Worm (Caenorhabditis elegans) whole organism, young adult: ENCODE measurements around the gene glb-23.

Experiments
- B0019.2 ChIP-seq: fragments of 200-800 bp; sonication (Bioruptor generic); conservative IDR thresholded peaks from 2 replicates; pipeline ENCODE4 v1.3.6; 2022; ENCODE audit warnings: missing genetic modification reagents, missing genetic modification characterization, missing compliant biosample characterization
- B0261.1 ChIP-seq: sonication (generic microtip); optimal IDR thresholded peaks from 2 replicates; lab custom pipeline; 2016; ENCODE audit warnings: mild to moderate bottlenecking, missing genetic modification characterization, moderate library complexity, missing compliant biosample characterization
- F23B12.7 ChIP-seq: sonication (generic microtip); optimal IDR thresholded peaks from 2 replicates; lab custom pipeline; 2017; ENCODE audit warnings: missing genetic modification characterization, mild to moderate bottlenecking, missing compliant biosample characterization, antibody characterized with exemption, moderate library complexity; ENCODE audit not compliant: insufficient read depth
- F39B2.1 ChIP-seq: fragments of 200-800 bp; sonication (Bioruptor generic); IDR thresholded peaks from 2 replicates; pipeline ENCODE4 v1.3.6; 2022; ENCODE audit warnings: missing genetic modification reagents, missing genetic modification characterization, missing compliant biosample characterization
- F57C9.4 ChIP-seq: sonication (generic microtip); optimal IDR thresholded peaks from 2 replicates; lab custom pipeline; 2017; ENCODE audit warnings: mild to moderate bottlenecking, missing genetic modification characterization, missing compliant biosample characterization
- Y53F4B.3 ChIP-seq: fragments of 200-800 bp; sonication (Bioruptor generic); IDR thresholded peaks from 2 replicates; pipeline ENCODE4 v1.3.6; 2022; ENCODE audit warnings: missing genetic modification reagents, missing genetic modification characterization, missing compliant biosample characterization
- Y95B8A.8 ChIP-seq: fragments of 200-800 bp; sonication (Bioruptor generic); IDR thresholded peaks from 2 replicates; pipeline ENCODE4 v1.3.6; 2022; ENCODE audit warnings: missing genetic modification reagents, missing genetic modification characterization, missing compliant biosample characterization
- akir-1 ChIP-seq: fragments of 200-800 bp; sonication (Bioruptor generic); optimal IDR thresholded peaks from 2 replicates; lab custom pipeline; 2018; ENCODE audit warnings: mild to moderate bottlenecking, missing genetic modification characterization, moderate library complexity, missing compliant biosample characterization
- ama-1 ChIP-seq, 3 experiments: fragments of 150-350 bp in 1 of 3; sonication (generic microtip) in 2 of 3; optimal IDR thresholded peaks; 2 replicates each; lab custom pipeline; 2014 to 2018; ENCODE audit warnings: missing biosample characterization in 2 of 3, missing genetic modification characterization in 2 of 3, missing genetic modification reagents in 2 of 3
- aptf-2 ChIP-seq: fragments of 200-800 bp; sonication (Bioruptor generic); conservative IDR thresholded peaks from 2 replicates; pipeline ENCODE4 v1.3.6; 2022; ENCODE audit warnings: missing genetic modification reagents, missing genetic modification characterization, missing compliant biosample characterization
- attf-5 ChIP-seq: fragments of 200-800 bp; sonication (Bioruptor generic); optimal IDR thresholded peaks from 2 replicates; lab custom pipeline; 2018; ENCODE audit warnings: mild to moderate bottlenecking, missing genetic modification characterization, missing compliant biosample characterization
- cebp-1 ChIP-seq, 2 experiments: fragments of 200-800 bp in 1 of 2; sonication (Bioruptor generic) in 1 of 2; sonication (generic microtip) in 1 of 2; IDR thresholded peaks in 1 of 2; optimal IDR thresholded peaks in 1 of 2; 2 replicates each; pipeline versions ENCODE4 v1.3.6 to Lab custom; 2017 to 2022; ENCODE audit warnings: missing compliant biosample characterization in 2 of 2, missing genetic modification characterization in 2 of 2, mild to moderate bottlenecking in 1 of 2, missing genetic modification reagents in 1 of 2, moderate library complexity in 1 of 2
- ceh-40 ChIP-seq: fragments of 200-800 bp; sonication (Bioruptor generic); IDR thresholded peaks from 2 replicates; pipeline ENCODE4 v1.3.6; 2022; ENCODE audit warnings: missing genetic modification characterization, missing compliant biosample characterization
- die-1 ChIP-seq: sonication (generic microtip); optimal IDR thresholded peaks from 2 replicates; lab custom pipeline; 2016; ENCODE audit warnings: missing genotype, mild to moderate bottlenecking, missing genetic modification characterization, missing compliant biosample characterization
- dpff-1 ChIP-seq: sonication (generic microtip); optimal IDR thresholded peaks from 2 replicates; lab custom pipeline; 2017; ENCODE audit warnings: mild to moderate bottlenecking, missing genetic modification characterization, missing compliant biosample characterization
- egrh-3 ChIP-seq: fragments of 200-800 bp; sonication (Bioruptor generic); IDR thresholded peaks from 2 replicates; pipeline ENCODE4 v1.3.6; 2022; ENCODE audit warnings: missing genetic modification reagents, missing genetic modification characterization, missing compliant biosample characterization
- hlh-12 ChIP-seq: sonication (generic microtip); optimal IDR thresholded peaks from 2 replicates; lab custom pipeline; 2016; ENCODE audit warnings: missing genetic modification characterization, missing compliant biosample characterization
- hmg-20 ChIP-seq: fragments of 200-800 bp; sonication (Bioruptor generic); IDR thresholded peaks from 2 replicates; pipeline ENCODE4 v1.3.6; 2022; ENCODE audit warnings: missing genetic modification reagents, missing genetic modification characterization, missing compliant biosample characterization
- hrde-1 ChIP-seq: sonication (generic microtip); optimal IDR thresholded peaks from 2 replicates; lab custom pipeline; 2016; ENCODE audit warnings: missing genetic modification characterization, mild to moderate bottlenecking, missing compliant biosample characterization, moderate library complexity, missing genotype, missing genetic modification reagents, borderline replicate concordance
- let-607 ChIP-seq, 2 experiments: fragments of 200-800 bp in 1 of 2; sonication (Bioruptor generic) in 1 of 2; sonication (generic microtip) in 1 of 2; optimal IDR thresholded peaks; 2 replicates each; lab custom pipeline; 2016 to 2018; ENCODE audit warnings: mild to moderate bottlenecking in 2 of 2, missing compliant biosample characterization in 2 of 2, missing genetic modification characterization in 2 of 2, moderate library complexity in 2 of 2, missing genotype in 1 of 2
- lin-35 ChIP-seq, 3 experiments: fragments of 150-350 bp in 2 of 3; sonication (generic microtip) in 1 of 3; optimal IDR thresholded peaks; 2 replicates each; lab custom pipeline; 2014 to 2018; ENCODE audit warnings: missing biosample characterization in 3 of 3, missing genetic modification characterization in 3 of 3, missing genetic modification reagents in 3 of 3
- madf-3 ChIP-seq: fragments of 200-800 bp; sonication (Bioruptor generic); IDR thresholded peaks from 2 replicates; pipeline ENCODE4 v1.3.6; 2022; ENCODE audit warnings: missing genetic modification reagents, missing genetic modification characterization, missing compliant biosample characterization
- nfya-1 ChIP-seq: sonication (generic microtip); optimal IDR thresholded peaks from 2 replicates; lab custom pipeline; 2017; ENCODE audit warnings: antibody characterized with exemption, missing compliant biosample characterization, missing genetic modification characterization, borderline replicate concordance; ENCODE audit not compliant: insufficient read depth
- nfyb-1 ChIP-seq: fragments of 200-800 bp; sonication (Bioruptor generic); IDR thresholded peaks from 2 replicates; pipeline ENCODE4 v1.3.6; 2022; ENCODE audit warnings: missing genetic modification reagents, missing genetic modification characterization, missing compliant biosample characterization
- nhr-80 ChIP-seq: sonication (generic microtip); optimal IDR thresholded peaks from 2 replicates; lab custom pipeline; 2016; ENCODE audit warnings: missing genetic modification characterization, missing compliant biosample characterization
- pha-4 ChIP-seq: fragments of 150-350 bp; sonication (generic microtip); optimal IDR thresholded peaks from 2 replicates; lab custom pipeline; 2014; ENCODE audit warnings: missing biosample characterization, missing genetic modification reagents, missing genetic modification characterization
- rec-8 ChIP-seq, 2 experiments: sonication (generic microtip); optimal IDR thresholded peaks; 2 replicates each; lab custom pipeline; 2016; ENCODE audit warnings: mild to moderate bottlenecking in 2 of 2, missing genetic modification characterization in 2 of 2, missing genetic modification reagents in 2 of 2, missing genotype in 2 of 2, missing biosample characterization in 1 of 2, missing compliant biosample characterization in 1 of 2, moderate library complexity in 1 of 2
- sdz-38 ChIP-seq: sonication (generic microtip); optimal IDR thresholded peaks from 2 replicates; lab custom pipeline; 2016; ENCODE audit warnings: missing genotype, missing genetic modification characterization, missing compliant biosample characterization
- snpc-4 ChIP-seq, 5 experiments: fragments of 150-350 bp in 1 of 5; sonication (generic microtip) in 4 of 5; optimal IDR thresholded peaks; 2 replicates each; lab custom pipeline; 2014 to 2018; ENCODE audit warnings: missing genetic modification characterization in 5 of 5, missing biosample characterization in 3 of 5, antibody characterized with exemption in 2 of 5, mild to moderate bottlenecking in 2 of 5, missing compliant biosample characterization in 2 of 5, missing genotype in 2 of 5, moderate library complexity in 2 of 5, missing genetic modification reagents in 1 of 5
- somi-1 ChIP-seq: fragments of 200-800 bp; sonication (Bioruptor generic); optimal IDR thresholded peaks from 2 replicates; lab custom pipeline; 2018; ENCODE audit warnings: mild to moderate bottlenecking, missing genetic modification characterization, missing compliant biosample characterization
- tbp1 ChIP-seq: fragments of 200-800 bp; sonication (Bioruptor generic); optimal IDR thresholded peaks from 2 replicates; lab custom pipeline; 2018; ENCODE audit warnings: mild to moderate bottlenecking, missing genetic modification characterization, missing compliant biosample characterization
- unc-62 ChIP-seq: fragments of 150-350 bp; optimal IDR thresholded peaks from 2 replicates; lab custom pipeline; 2014; ENCODE audit warnings: missing biosample characterization, missing genetic modification reagents, missing genetic modification characterization
- ztf-22 ChIP-seq: fragments of 200-800 bp; sonication (Bioruptor generic); optimal IDR thresholded peaks from 2 replicates; lab custom pipeline; 2018; ENCODE audit warnings: mild to moderate bottlenecking, missing genetic modification characterization, moderate library complexity, missing compliant biosample characterization
- ztf-25 ChIP-seq: fragments of 200-800 bp; sonication (Bioruptor generic); IDR thresholded peaks from 2 replicates; pipeline ENCODE4 v1.3.6; 2022; ENCODE audit warnings: missing genetic modification reagents, missing genetic modification characterization, missing compliant biosample characterization

The glb-23 gene

DNA sequence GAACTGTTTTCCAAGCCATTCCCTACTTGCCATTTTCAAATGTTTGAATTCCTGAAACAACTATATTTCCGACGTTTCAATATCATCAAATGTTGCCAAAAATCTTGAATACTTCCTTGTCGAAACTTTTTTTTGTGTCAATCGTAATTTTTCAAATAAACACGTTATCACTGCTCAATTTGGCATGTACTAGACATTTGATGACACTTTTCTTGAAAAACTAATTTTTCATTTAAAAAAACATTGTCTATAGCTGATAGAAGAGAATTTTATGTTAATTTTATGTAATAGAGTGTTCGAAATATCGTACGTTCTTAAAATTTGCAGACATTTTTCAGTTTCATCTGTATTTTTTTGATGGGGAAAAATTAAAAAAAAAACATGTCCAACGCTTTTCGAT, 36.5 kb downstream of the glb-23 start:
- peak; percentile 78 for TF ChIP-seq nhr-80
- TF ChIP-seq sdz-38 (tag; lab: Kevin White, UChicago) = no peak
- TF ChIP-seq dpff-1 (tag; lab: Kevin White, UChicago) = no peak
- no peak for TF ChIP-seq F39B2.1
- TF ChIP-seq ama-1 (optimal IDR thresholded peaks at IDR 0.05; lab: Kevin White, UChicago) = no peak
- TF ChIP-seq ama-1 (GFP tag; optimal IDR thresholded peaks at IDR 0.05; lab: Kevin White, UChicago) = no peak
- no peak for TF ChIP-seq hlh-12 (tag; lab: Kevin White, UChicago)
- TF ChIP-seq hmg-20 (GFP tag; lab: Robert Waterston, UW) = no peak
- no peak for TF ChIP-seq egrh-3 (GFP tag; lab: Robert Waterston, UW)
- TF ChIP-seq hrde-1 = no peak
- TF ChIP-seq Y95B8A.8 (GFP tag; lab: Robert Waterston, UW) = no peak
- TF ChIP-seq let-607 (tag; optimal IDR thresholded peaks at IDR 0.05; lab: Kevin White, UChicago) = peak; percentile 60 to 85
- no peak for TF ChIP-seq lin-35 (GFP tag; optimal IDR thresholded peaks at IDR 0.05; lab: Kevin White, UChicago)
- TF ChIP-seq F57C9.4 (tag; lab: Kevin White, UChicago) = no peak
- TF ChIP-seq unc-62 (GFP tag; lab: Kevin White, UChicago) = peak; percentile 75
- no peak for TF ChIP-seq cebp-1 (GFP tag; IDR thresholded peaks at IDR 0.05; lab: Robert Waterston, UW)
- no peak for TF ChIP-seq cebp-1 (tag; optimal IDR thresholded peaks at IDR 0.05; lab: Kevin White, UChicago)
- TF ChIP-seq pha-4 (tag; lab: Kevin White, UChicago) = peak; percentile 36
- peak; percentile 47 for TF ChIP-seq ztf-22 (GFP tag; lab: Kevin White, UChicago)
- TF ChIP-seq nfyb-1 (GFP tag; lab: Robert Waterston, UW) = no peak
- no peak for TF ChIP-seq tbp1
- TF ChIP-seq aptf-2 (GFP tag; lab: Robert Waterston, UW) = no peak
- TF ChIP-seq nfya-1 (tag; lab: Kevin White, UChicago) = no peak
- no peak for TF ChIP-seq Y53F4B.3 (GFP tag; lab: Robert Waterston, UW)
- no peak for TF ChIP-seq B0261.1 (tag; lab: Kevin White, UChicago)
- TF ChIP-seq akir-1 (GFP tag; lab: Kevin White, UChicago) = no peak
- TF ChIP-seq F23B12.7 (tag; lab: Kevin White, UChicago) = no peak
- TF ChIP-seq attf-5 (GFP tag; lab: Kevin White, UChicago) = no peak
- TF ChIP-seq, all 124 proteins: peak for 5

DNA sequence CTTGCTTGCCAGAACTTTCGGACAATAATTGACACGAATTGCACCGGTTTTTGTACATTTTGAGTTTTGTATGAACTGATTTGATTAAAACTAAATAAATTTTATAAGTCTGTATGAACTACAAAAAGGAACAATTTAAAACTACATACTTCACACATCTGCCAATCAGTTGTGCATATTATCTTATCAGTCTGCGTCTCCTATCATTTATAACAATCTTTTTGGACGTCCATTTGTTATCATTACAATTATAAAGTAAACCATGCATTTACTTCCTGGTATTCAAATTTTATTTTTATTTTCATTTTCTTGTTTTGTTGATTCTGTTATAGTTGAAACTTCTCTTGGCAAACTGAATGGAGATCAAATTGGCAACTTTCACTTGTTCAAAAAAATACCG, 39.0 kb downstream of the glb-23 start, which contains the start of gene cest-10:
cest-10 (plus strand) TSS at position 254 of the 400 bp plus-strand sequence.
- TF ChIP-seq ztf-25 (GFP tag; lab: Robert Waterston, UW) (no peak), nhr-80 (peak; percentile 72), Y53F4B.3 (GFP tag; lab: Robert Waterston, UW) (no peak), die-1 (tag; lab: Kevin White, UChicago) (no peak), B0019.2 (no peak), ama-1 (optimal IDR thresholded peaks at IDR 0.05; lab: Kevin White, UChicago) (no peak), ama-1 (GFP tag; optimal IDR thresholded peaks at IDR 0.05; lab: Kevin White, UChicago) (no peak), snpc-4 (GFP tag; optimal IDR thresholded peaks at IDR 0.05; lab: Kevin White, UChicago) (no peak), snpc-4 (tag; optimal IDR thresholded peaks at IDR 0.05; lab: Kevin White, UChicago) (no peak), let-607 (tag; optimal IDR thresholded peaks at IDR 0.05; lab: Kevin White, UChicago) (peak in 1 of 2 experiments; percentile 67), unc-62 (GFP tag; lab: Kevin White, UChicago) (peak; percentile 54), ceh-40 (GFP tag; lab: Robert Waterston, UW) (no peak), somi-1 (no peak), rec-8 (tag; optimal IDR thresholded peaks at IDR 0.05; lab: Kevin White, UChicago) (no peak), madf-3 (GFP tag; lab: Robert Waterston, UW) (no peak)
- TF ChIP-seq, all 124 proteins: peak for 3
